Fruit fly (Drosophila melanogaster): Measurements from ENCODE around the gene Adgf-A.

The Adgf-A gene

dm6 chr3L:17791495-17791894 lies 27.5 kb upstream of the Adgf-A start (continued):
- TF ChIP-seq CoRest (tag; optimal IDR thresholded peaks at IDR 0.05) = no peak
- TF ChIP-seq bcd (GFP tag; optimal IDR thresholded peaks at IDR 0.05) = peak; percentile 3
- TF ChIP-seq CG17385 (GFP tag; optimal IDR thresholded peaks at IDR 0.05) = peak; percentile 24
- TF ChIP-seq crp (GFP tag; optimal IDR thresholded peaks at IDR 0.05) = no peak
- no peak for TF ChIP-seq Bdp1 (GFP tag; optimal IDR thresholded peaks at IDR 0.05)
- TF ChIP-seq CG18262 (tag; optimal IDR thresholded peaks at IDR 0.05) = no peak
- TF ChIP-seq CG33213 (GFP tag; optimal IDR thresholded peaks at IDR 0.05) = no peak
- peak; percentile 79 for TF ChIP-seq CG6813 (GFP tag; optimal IDR thresholded peaks at IDR 0.05)
- TF ChIP-seq CG17829 (tag; optimal IDR thresholded peaks at IDR 0.05) = no peak
- TF ChIP-seq BtbVII (GFP tag; optimal IDR thresholded peaks at IDR 0.05) = peak; percentile 79
- TF ChIP-seq CG17361 (GFP tag; IDR thresholded peaks at IDR 0.05) = no peak
- TF ChIP-seq CG10543 (GFP tag; optimal IDR thresholded peaks at IDR 0.05) = peak; percentile 78
- no peak for TF ChIP-seq PHDP (tag; optimal IDR thresholded peaks at IDR 0.05)
- no peak for TF ChIP-seq sens-2 (GFP tag; IDR thresholded peaks at IDR 0.05)
- TF ChIP-seq CG2199 (GFP tag; IDR thresholded peaks at IDR 0.05) = no peak
- TF ChIP-seq CrebB (tag; optimal IDR thresholded peaks at IDR 0.05) = peak; percentile 46
- no peak for TF ChIP-seq Six4 (GFP tag; optimal IDR thresholded peaks at IDR 0.05)
- no peak for TF ChIP-seq CG14667 (GFP tag; IDR thresholded peaks at IDR 0.05)
- no peak for TF ChIP-seq HLH54F (GFP tag; optimal IDR thresholded peaks at IDR 0.05)
- TF ChIP-seq zen2 (GFP tag; IDR thresholded peaks at IDR 0.05; ENCODE audit: partially characterized antibody) = no peak
- peak; percentile 66 for TF ChIP-seq CG6765 (GFP tag; optimal IDR thresholded peaks at IDR 0.05)
- peak; percentile 39 for TF ChIP-seq D19B (GFP tag; optimal IDR thresholded peaks at IDR 0.05)
- no peak for TF ChIP-seq CG13624 (GFP tag; optimal IDR thresholded peaks at IDR 0.05)
- TF ChIP-seq aop (GFP tag; IDR thresholded peaks at IDR 0.05) = no peak
- peak; percentile 49 for TF ChIP-seq Hand (GFP tag; optimal IDR thresholded peaks at IDR 0.05)
- TF ChIP-seq Ssrp (tag; optimal IDR thresholded peaks at IDR 0.05) = no peak
- no peak for TF ChIP-seq inv (GFP tag; IDR thresholded peaks at IDR 0.05; ENCODE audit: partially characterized antibody)
- TF ChIP-seq gsb-n (tag; optimal IDR thresholded peaks at IDR 0.05) = no peak
- no peak for TF ChIP-seq crc (GFP tag; optimal IDR thresholded peaks at IDR 0.05)
- TF ChIP-seq ci (GFP tag; IDR thresholded peaks at IDR 0.05) = no peak
- peak; percentile 85 for TF ChIP-seq caup (GFP tag; optimal IDR thresholded peaks at IDR 0.05; ENCODE audit: severe bottlenecking)
- TF ChIP-seq Ets97D (GFP tag; optimal IDR thresholded peaks at IDR 0.05) = no peak
- no peak for TF ChIP-seq Med (GFP tag)
- TF ChIP-seq CG31224 (GFP tag; IDR thresholded peaks at IDR 0.05) = no peak
- TF ChIP-seq CG13296 (GFP tag; optimal IDR thresholded peaks at IDR 0.05) = no peak
- no peak for TF ChIP-seq pum (GFP tag; optimal IDR thresholded peaks at IDR 0.05)
- no peak for TF ChIP-seq bigmax (GFP tag; optimal IDR thresholded peaks at IDR 0.05)
- no peak for TF ChIP-seq ac (GFP tag; optimal IDR thresholded peaks at IDR 0.05)
- peak; percentile 57 for TF ChIP-seq CG10209 (GFP tag; optimal IDR thresholded peaks at IDR 0.05)
- TF ChIP-seq Gsc (GFP tag; IDR thresholded peaks at IDR 0.05) = no peak
- no peak for TF ChIP-seq CG8281 (tag; optimal IDR thresholded peaks at IDR 0.05)
- TF ChIP-seq Usf (GFP tag; optimal IDR thresholded peaks at IDR 0.05) = no peak
- peak; percentile 87 for TF ChIP-seq fd3F (GFP tag; optimal IDR thresholded peaks at IDR 0.05)
- TF ChIP-seq lilli (GFP tag; optimal IDR thresholded peaks at IDR 0.05) = no peak
- no peak for TF ChIP-seq disco-r (GFP tag; optimal IDR thresholded peaks at IDR 0.05)

Measured in whole organism, embryonic.